Fruit fly (Drosophila melanogaster) whole organism, embryonic: Measurements from ENCODE around the gene Arpc1.

Experiments
- ATbp ChIP-seq: fragments of 200-800 bp; sonication (Bioruptor generic); optimal IDR thresholded peaks from 2 replicates; lab custom pipeline; 2017; ENCODE audit warnings: missing biosample characterization, mild to moderate bottlenecking, missing genetic modification characterization, missing genetic modification reagents
- Bdp1 ChIP-seq: fragments of 200-800 bp; sonication (Bioruptor generic); optimal IDR thresholded peaks from 3 replicates; lab custom pipeline; 2016; ENCODE audit warnings: missing biosample characterization, missing genetic modification characterization
- CG1024 ChIP-seq: fragments of 200-800 bp; sonication (Bioruptor generic); IDR thresholded peaks from 2 replicates; pipeline ENCODE4 v1.3.6; 2022; ENCODE audit warnings: missing biosample characterization, missing genetic modification characterization
- CG10431 ChIP-seq: fragments of 200-800 bp; sonication (Bioruptor generic); optimal IDR thresholded peaks from 3 replicates; lab custom pipeline; 2018; ENCODE audit warnings: missing biosample characterization, mild to moderate bottlenecking, missing genetic modification characterization
- CG11085 ChIP-seq: fragments of 200-800 bp; sonication (Bioruptor generic); IDR thresholded peaks from 2 replicates; pipeline ENCODE4 v1.3.6; 2022; ENCODE audit warnings: missing biosample characterization, missing genetic modification characterization
- CG11695 ChIP-seq: fragments of 200-800 bp; sonication (Bioruptor generic); IDR thresholded peaks from 3 replicates; pipeline ENCODE4 v1.3.6; 2022; ENCODE audit warnings: missing biosample characterization, missing genetic modification characterization
- CG12236 ChIP-seq: fragments of 200-800 bp; sonication (Bioruptor generic); optimal IDR thresholded peaks from 2 replicates; lab custom pipeline; 2016; ENCODE audit warnings: missing biosample characterization, missing genetic modification characterization
- CG13775 ChIP-seq: fragments of 200-800 bp; sonication (Bioruptor generic); optimal IDR thresholded peaks from 3 replicates; lab custom pipeline; 2017; ENCODE audit warnings: missing biosample characterization, mild to moderate bottlenecking, missing genetic modification characterization
- CG14441 ChIP-seq: fragments of 200-800 bp; sonication (Bioruptor generic); IDR thresholded peaks from 2 replicates; pipeline ENCODE4 v1.3.6; 2022; ENCODE audit warnings: missing biosample characterization, missing genetic modification characterization
- CG14860 ChIP-seq: fragments of 200-800 bp; sonication (Bioruptor generic); IDR thresholded peaks from 3 replicates; pipeline ENCODE4 v1.3.6; 2022; ENCODE audit warnings: missing biosample characterization, missing genetic modification characterization; ENCODE audit not compliant: partially characterized antibody
- CG14965 ChIP-seq: fragments of 200-800 bp; sonication (Bioruptor generic); optimal IDR thresholded peaks from 2 replicates; lab custom pipeline; 2016; ENCODE audit warnings: missing biosample characterization, missing genetic modification characterization, borderline replicate concordance
- CG1647 ChIP-seq: fragments of 200-800 bp; sonication (Bioruptor generic); optimal IDR thresholded peaks from 3 replicates; lab custom pipeline; 2016; ENCODE audit warnings: missing biosample characterization, missing genetic modification characterization
- CG16815 ChIP-seq: fragments of 200-800 bp; sonication (Bioruptor generic); optimal IDR thresholded peaks from 3 replicates; lab custom pipeline; 2017; ENCODE audit warnings: missing biosample characterization, mild to moderate bottlenecking, missing genetic modification characterization
- CG17385 ChIP-seq: fragments of 200-800 bp; sonication (Bioruptor generic); optimal IDR thresholded peaks from 3 replicates; lab custom pipeline; 2018; ENCODE audit warnings: missing biosample characterization, mild to moderate bottlenecking, missing genetic modification characterization
- CG31365 ChIP-seq: fragments of 200-800 bp; sonication (Bioruptor generic); optimal IDR thresholded peaks from 2 replicates; lab custom pipeline; 2018; ENCODE audit warnings: missing biosample characterization, mild to moderate bottlenecking, missing genetic modification characterization
- CG3281 ChIP-seq: fragments of 200-800 bp; sonication (Bioruptor generic); optimal IDR thresholded peaks from 3 replicates; lab custom pipeline; 2017; ENCODE audit warnings: missing biosample characterization, mild to moderate bottlenecking, missing genetic modification characterization
- CG4820 ChIP-seq: fragments of 200-800 bp; sonication (Bioruptor generic); optimal IDR thresholded peaks from 3 replicates; lab custom pipeline; 2016; ENCODE audit warnings: missing biosample characterization, missing genetic modification characterization
- CG5953 ChIP-seq: fragments of 200-800 bp; sonication (Bioruptor generic); IDR thresholded peaks from 2 replicates; pipeline ENCODE4 v1.3.6; 2022; ENCODE audit warnings: missing biosample characterization, missing genetic modification characterization
- CG6791 ChIP-seq: fragments of 200-800 bp; sonication (Bioruptor generic); IDR thresholded peaks from 3 replicates; pipeline ENCODE4 v1.3.6; 2022; ENCODE audit warnings: missing biosample characterization, missing genetic modification characterization; ENCODE audit not compliant: partially characterized antibody
- CG6854 ChIP-seq: fragments of 200-800 bp; sonication (Bioruptor generic); optimal IDR thresholded peaks from 3 replicates; lab custom pipeline; 2017; ENCODE audit warnings: missing biosample characterization, mild to moderate bottlenecking, missing genetic modification characterization
- CG8290 ChIP-seq, 3 experiments: fragments of 200-800 bp; sonication (Bioruptor generic); optimal IDR thresholded peaks; 2 replicates each; lab custom pipeline; 2016 to 2019; ENCODE audit warnings: missing biosample characterization in 3 of 3, missing genetic modification characterization in 3 of 3, mild to moderate bottlenecking in 2 of 3, moderate library complexity in 1 of 3
- CG8359 ChIP-seq: fragments of 200-800 bp; sonication (Bioruptor generic); optimal IDR thresholded peaks from 2 replicates; lab custom pipeline; 2017; ENCODE audit warnings: missing biosample characterization, mild to moderate bottlenecking, missing genetic modification characterization, borderline replicate concordance
- CG9727 ChIP-seq: fragments of 200-800 bp; sonication (Bioruptor generic); optimal IDR thresholded peaks from 3 replicates; lab custom pipeline; 2017; ENCODE audit warnings: missing biosample characterization, mild to moderate bottlenecking, missing genetic modification characterization
- CHES-1-like ChIP-seq: fragments of 200-800 bp; sonication (Bioruptor generic); optimal IDR thresholded peaks from 2 replicates; lab custom pipeline; 2016; ENCODE audit warnings: missing biosample characterization, missing genetic modification characterization
- H2.0 ChIP-seq: fragments of 200-800 bp; sonication (Bioruptor generic); IDR thresholded peaks from 2 replicates; pipeline ENCODE4 v1.3.6; 2022; ENCODE audit warnings: missing biosample characterization, missing genetic modification characterization
- HLHmδ ChIP-seq: fragments of 200-800 bp; sonication (Bioruptor generic); optimal IDR thresholded peaks from 2 replicates; lab custom pipeline; 2018; ENCODE audit warnings: missing biosample characterization, mild to moderate bottlenecking, missing genetic modification characterization, moderate library complexity
- Hmr ChIP-seq: fragments of 200-800 bp; sonication (Bioruptor generic); optimal IDR thresholded peaks from 3 replicates; lab custom pipeline; 2017; ENCODE audit warnings: mild to moderate bottlenecking, missing biosample characterization, missing genetic modification reagents, missing genetic modification characterization
- Mad ChIP-seq: fragments of 200-800 bp; sonication (Bioruptor generic); optimal IDR thresholded peaks from 2 replicates; lab custom pipeline; 2016; ENCODE audit warnings: missing biosample characterization, missing genetic modification characterization
- Mrtf ChIP-seq: fragments of 200-800 bp; sonication (Bioruptor generic); IDR thresholded peaks from 3 replicates; pipeline ENCODE4 v1.3.6; 2022; ENCODE audit warnings: missing biosample characterization, missing genetic modification characterization
- Nf-YA ChIP-seq: fragments of 200-800 bp; sonication (Bioruptor generic); IDR thresholded peaks from 2 replicates; pipeline ENCODE4 v1.3.6; 2022; ENCODE audit warnings: missing biosample characterization, missing genetic modification characterization
- Poxn ChIP-seq: fragments of 200-800 bp; sonication (Bioruptor generic); IDR thresholded peaks from 2 replicates; pipeline ENCODE4 v1.3.6; 2022; ENCODE audit warnings: missing biosample characterization, missing genetic modification characterization
- Spps ChIP-seq: fragments of 200-800 bp; sonication (Bioruptor generic); optimal IDR thresholded peaks from 2 replicates; lab custom pipeline; 2018; ENCODE audit warnings: missing biosample characterization, mild to moderate bottlenecking, missing genetic modification characterization
- ab ChIP-seq: fragments of 200-800 bp; sonication (Bioruptor generic); optimal IDR thresholded peaks from 2 replicates; lab custom pipeline; 2016; ENCODE audit warnings: missing biosample characterization, missing genetic modification characterization
- bbx ChIP-seq: fragments of 200-800 bp; sonication (Bioruptor generic); IDR thresholded peaks from 2 replicates; pipeline ENCODE4 v1.3.6; 2022; ENCODE audit warnings: missing biosample characterization, missing genetic modification characterization; ENCODE audit not compliant: partially characterized antibody
- caup ChIP-seq: fragments of 200-800 bp; sonication (Bioruptor generic); optimal IDR thresholded peaks from 3 replicates; lab custom pipeline; 2017; ENCODE audit warnings: missing biosample characterization, mild to moderate bottlenecking, missing genetic modification characterization, moderate library complexity; ENCODE audit not compliant: severe bottlenecking
- cg ChIP-seq: fragments of 200-800 bp; sonication (Bioruptor generic); optimal IDR thresholded peaks from 3 replicates; lab custom pipeline; 2019; ENCODE audit warnings: missing biosample characterization, mild to moderate bottlenecking, missing genetic modification characterization, moderate library complexity
- dysf ChIP-seq: fragments of 200-800 bp; sonication (Bioruptor generic); IDR thresholded peaks from 3 replicates; pipeline ENCODE4 v1.3.6; 2022; ENCODE audit warnings: missing biosample characterization, missing genetic modification characterization
- gsb-n ChIP-seq: fragments of 200-800 bp; sonication (Bioruptor generic); optimal IDR thresholded peaks from 3 replicates; lab custom pipeline; 2018; ENCODE audit warnings: missing biosample characterization, mild to moderate bottlenecking, missing genetic modification characterization
- h ChIP-seq: fragments of >200 bp; optimal IDR thresholded peaks from 2 replicates; lab custom pipeline; 2017
- jing ChIP-seq: fragments of 200-800 bp; sonication (Bioruptor generic); optimal IDR thresholded peaks from 2 replicates; lab custom pipeline; 2018; ENCODE audit warnings: missing biosample characterization, mild to moderate bottlenecking, missing genetic modification characterization
- lov ChIP-seq, 2 experiments: fragments of 200-800 bp in 1 of 2; fragments of >200 bp in 1 of 2; sonication (Bioruptor generic) in 1 of 2; IDR thresholded peaks in 1 of 2; optimal IDR thresholded peaks in 1 of 2; 2 replicates in 1 of 2; 3 replicates in 1 of 2; pipeline versions ENCODE4 v1.3.6 to Lab custom; 2017 to 2022; ENCODE audit warnings: missing biosample characterization in 1 of 2, missing genetic modification characterization in 1 of 2
- run ChIP-seq: fragments of 200-800 bp; sonication (Bioruptor generic); optimal IDR thresholded peaks from 3 replicates; lab custom pipeline; 2018; ENCODE audit warnings: missing biosample characterization, mild to moderate bottlenecking, missing genetic modification characterization
- seq ChIP-seq: fragments of 200-800 bp; sonication (Bioruptor generic); IDR thresholded peaks from 2 replicates; pipeline ENCODE4 v1.3.6; 2022; ENCODE audit warnings: missing biosample characterization, missing genetic modification characterization
- shn ChIP-seq: fragments of 200-800 bp; sonication (Bioruptor generic); optimal IDR thresholded peaks from 3 replicates; lab custom pipeline; 2016; ENCODE audit warnings: missing biosample characterization, missing genetic modification characterization
- stwl ChIP-seq: fragments of 200-800 bp; sonication (Bioruptor generic); optimal IDR thresholded peaks from 3 replicates; lab custom pipeline; 2018; ENCODE audit warnings: missing biosample characterization, mild to moderate bottlenecking, missing genetic modification characterization, moderate library complexity
- sug ChIP-seq: fragments of 200-800 bp; optimal IDR thresholded peaks from 2 replicates; lab custom pipeline; 2019; ENCODE audit warnings: missing biosample characterization, mild to moderate bottlenecking, missing genetic modification characterization, moderate library complexity
- tap ChIP-seq: fragments of 200-800 bp; optimal IDR thresholded peaks from 3 replicates; lab custom pipeline; 2019; ENCODE audit warnings: missing biosample characterization, mild to moderate bottlenecking, missing genetic modification characterization, moderate library complexity
- ttk ChIP-seq: fragments of 200-800 bp; sonication (Bioruptor generic); IDR thresholded peaks from 2 replicates; pipeline ENCODE4 v2.1.2; 2022; ENCODE audit warnings: missing biosample characterization, missing genetic modification characterization
- tx ChIP-seq: fragments of 200-800 bp; sonication (Bioruptor generic); optimal IDR thresholded peaks from 2 replicates; lab custom pipeline; 2016; ENCODE audit warnings: missing biosample characterization, missing genetic modification characterization

The Arpc1 gene

dm6 chr2L:13839744-13840151 lies 10.2 kb upstream of the Arpc1 start (continued):
- TF ChIP-seq cg (GFP tag; lab: Kevin White, UChicago), result peak; percentile 31
- peak; percentile 33; the same call in 1 of the 2 replicates for TF ChIP-seq Poxn
- peak; percentile 72 for TF ChIP-seq CG14441
- peak; percentile 74 for TF ChIP-seq Hmr (GFP tag; lab: Kevin White, UChicago)
- TF ChIP-seq CG8359 (GFP tag; lab: Kevin White, UChicago), result peak; percentile 60
- peak; percentile 86 for TF ChIP-seq gsb-n (tag; lab: Kevin White, UChicago)
- peak; percentile 63 for TF ChIP-seq CG16815 (GFP tag; lab: Kevin White, UChicago)
- peak; percentile 30 for TF ChIP-seq CHES-1-like (GFP tag; lab: Kevin White, UChicago)
- peak; percentile 65 for TF ChIP-seq ttk (GFP tag; lab: Robert Waterston, UW)
- peak; percentile 52 for TF ChIP-seq shn (GFP tag; lab: Kevin White, UChicago)
- TF ChIP-seq seq (GFP tag; lab: Robert Waterston, UW), result peak; percentile 57
- TF ChIP-seq sug (tag; lab: Kevin White, UChicago), result peak; percentile 40
- TF ChIP-seq ATbp, result peak; percentile 68
- no peak for TF ChIP-seq CG14965
- peak; percentile 47 for TF ChIP-seq jing (GFP tag; lab: Kevin White, UChicago)
- TF ChIP-seq CG6791 (GFP tag; lab: Robert Waterston, UW), result no peak
- TF ChIP-seq CG10431, result peak; percentile 28
- TF ChIP-seq run (tag; lab: Kevin White, UChicago), result peak; percentile 89
- TF ChIP-seq dysf (GFP tag; lab: Robert Waterston, UW), result peak; percentile 84
- no peak for TF ChIP-seq CG14860 (GFP tag; lab: Robert Waterston, UW)
- TF ChIP-seq CG31365 (tag; lab: Kevin White, UChicago), result no peak
- peak; percentile 81 for TF ChIP-seq CG8290 (GFP tag; optimal IDR thresholded peaks at IDR 0.05; lab: Kevin White, UChicago)
- TF ChIP-seq CG8290 (tag; optimal IDR thresholded peaks at IDR 0.05; lab: Kevin White, UChicago), result peak in 1 of 2 experiments; percentile 1
- peak; percentile 70 for TF ChIP-seq Nf-YA (GFP tag; lab: Robert Waterston, UW)
- TF ChIP-seq Mrtf (GFP tag; lab: Robert Waterston, UW), result peak; percentile 44; the same call in 1 of the 3 replicates
- no peak for TF ChIP-seq tx (GFP tag; lab: Kevin White, UChicago)
- TF ChIP-seq CG3281 (GFP tag; lab: Kevin White, UChicago), result peak; percentile 79
- peak; percentile 39 for TF ChIP-seq ab (GFP tag; lab: Kevin White, UChicago)
- peak; percentile 37 for TF ChIP-seq CG12236 (GFP tag; lab: Kevin White, UChicago)
- peak; percentile 61 for TF ChIP-seq CG5953 (GFP tag; lab: Robert Waterston, UW)
- TF ChIP-seq CG11695 (GFP tag; lab: Robert Waterston, UW), result peak; percentile 91
- no peak for TF ChIP-seq HLHmδ (GFP tag; lab: Kevin White, UChicago)
- no peak for TF ChIP-seq bbx (GFP tag; lab: Robert Waterston, UW)
- no peak for TF ChIP-seq stwl (tag; lab: Kevin White, UChicago)
- TF ChIP-seq CG17385 (GFP tag; lab: Kevin White, UChicago), result peak; percentile 76
- TF ChIP-seq lov (optimal IDR thresholded peaks at IDR 0.05; lab: Kevin White, UChicago), result no peak
- no peak for TF ChIP-seq lov (GFP tag; IDR thresholded peaks at IDR 0.05; lab: Robert Waterston, UW)
- TF ChIP-seq CG9727 (GFP tag; lab: Kevin White, UChicago), result peak; percentile 88
- TF ChIP-seq h (lab: Kevin White, UChicago), result no peak
- TF ChIP-seq CG6854, result peak; percentile 2
- TF ChIP-seq H2.0 (GFP tag; lab: Robert Waterston, UW), result peak; percentile 74
- TF ChIP-seq Spps, result peak; percentile 61
- TF ChIP-seq caup, result peak; percentile 47
- TF ChIP-seq CG1024 (GFP tag; lab: Robert Waterston, UW), result peak; percentile 66; the same call in 1 of the 2 replicates
- TF ChIP-seq CG1647, result peak; percentile 85
- TF ChIP-seq CG13775, result peak; percentile 82
- peak; percentile 49 for TF ChIP-seq Bdp1 (GFP tag; lab: Kevin White, UChicago)
- peak; percentile 92 for TF ChIP-seq CG4820
- peak; percentile 48; the same call in 1 of the 2 replicates for TF ChIP-seq CG11085 (GFP tag; lab: Robert Waterston, UW)
- TF ChIP-seq Mad (GFP tag; lab: Kevin White, UChicago), result peak; percentile 66
- TF ChIP-seq tap (tag; lab: Kevin White, UChicago), result peak; percentile 66
